Worm (Caenorhabditis elegans) whole organism, L4 larva: Measurements from ENCODE around the gene srw-77.

Experiments used
- F26F4.8 ChIP-seq: fragments of 200-800 bp; sonication (Bioruptor generic); conservative IDR thresholded peaks from 2 replicates; pipeline ENCODE4 v1.3.6; 2022; ENCODE audit warnings: missing genetic modification characterization, missing compliant biosample characterization
- F37D6.2 ChIP-seq: sonication (generic microtip); optimal IDR thresholded peaks from 2 replicates; lab custom pipeline; 2016; ENCODE audit warnings: mild to moderate bottlenecking, missing genetic modification characterization, missing compliant biosample characterization
- F44E2.7 ChIP-seq: fragments of 200-800 bp; sonication (Bioruptor generic); IDR thresholded peaks from 2 replicates; pipeline ENCODE4 v2.1.2; 2022; ENCODE audit warnings: missing genetic modification characterization, missing compliant biosample characterization
- F49E8.2 ChIP-seq: sonication (generic microtip); optimal IDR thresholded peaks from 2 replicates; lab custom pipeline; 2016; ENCODE audit warnings: missing compliant biosample characterization, mild to moderate bottlenecking, missing genetic modification characterization, borderline replicate concordance
- T26A8.4 ChIP-seq: fragments of 200-800 bp; sonication (Bioruptor generic); IDR thresholded peaks from 2 replicates; pipeline ENCODE4 v1.3.6; 2022; ENCODE audit warnings: missing genetic modification characterization, missing compliant biosample characterization
- Y48G9A.11 ChIP-seq: fragments of 200-800 bp; sonication (Bioruptor generic); IDR thresholded peaks from 2 replicates; pipeline ENCODE4 v1.3.6; 2022; ENCODE audit warnings: missing genetic modification reagents, missing genetic modification characterization, missing compliant biosample characterization
- ZK546.5 ChIP-seq, 2 experiments: sonication (generic microtip); optimal IDR thresholded peaks; 2 replicates each; lab custom pipeline; 2017; ENCODE audit warnings: missing biosample characterization in 2 of 2, missing genetic modification characterization in 2 of 2
- arid-1 ChIP-seq: fragments of 200-800 bp; sonication (Bioruptor generic); conservative IDR thresholded peaks from 2 replicates; pipeline ENCODE4 v1.3.6; 2022; ENCODE audit warnings: missing genetic modification reagents, missing genetic modification characterization, missing compliant biosample characterization
- cey-2 ChIP-seq: sonication (generic microtip); optimal IDR thresholded peaks from 3 replicates; lab custom pipeline; 2017; ENCODE audit warnings: missing genetic modification characterization, mild to moderate bottlenecking, missing compliant biosample characterization, antibody characterized with exemption, borderline replicate concordance; ENCODE audit not compliant: insufficient read depth
- daf-12 ChIP-seq: fragments of 150-350 bp; optimal IDR thresholded peaks from 2 replicates; lab custom pipeline; 2014; ENCODE audit warnings: missing biosample characterization, missing genetic modification reagents, missing genetic modification characterization
- daf-16 ChIP-seq, 3 experiments: sonication (generic microtip); optimal IDR thresholded peaks; 2 replicates each; lab custom pipeline; 2016 to 2017; ENCODE audit warnings: missing genetic modification characterization in 3 of 3, missing genetic modification reagents in 3 of 3, mild to moderate bottlenecking in 2 of 3, missing compliant biosample characterization in 2 of 3, missing biosample characterization in 1 of 3, moderate library complexity in 1 of 3
- daf-19 ChIP-seq: fragments of 200-800 bp; sonication (Bioruptor generic); conservative IDR thresholded peaks from 2 replicates; pipeline ENCODE4 v1.3.6; 2022; ENCODE audit warnings: missing genetic modification characterization, missing compliant biosample characterization
- dmd-6 ChIP-seq: fragments of 200-800 bp; sonication (Bioruptor generic); IDR thresholded peaks from 2 replicates; pipeline ENCODE4 v1.3.6; 2022; ENCODE audit warnings: missing genetic modification reagents, missing genetic modification characterization, missing compliant biosample characterization
- dmd-8 ChIP-seq: fragments of 200-800 bp; sonication (Bioruptor generic); IDR thresholded peaks from 2 replicates; pipeline ENCODE4 v1.3.6; 2022; ENCODE audit warnings: missing genetic modification characterization, missing compliant biosample characterization
- duxl-1 ChIP-seq: sonication (generic microtip); optimal IDR thresholded peaks from 2 replicates; lab custom pipeline; 2016; ENCODE audit warnings: mild to moderate bottlenecking, missing genetic modification characterization, moderate library complexity, missing compliant biosample characterization; ENCODE audit not compliant: poor library complexity
- dve-1 ChIP-seq: sonication (generic microtip); optimal IDR thresholded peaks from 2 replicates; lab custom pipeline; 2017; ENCODE audit warnings: antibody characterized with exemption, mild to moderate bottlenecking, missing genetic modification characterization, missing compliant biosample characterization; ENCODE audit not compliant: insufficient read depth
- egl-43 ChIP-seq: fragments of 200-800 bp; sonication (Bioruptor generic); IDR thresholded peaks from 2 replicates; pipeline ENCODE4 v1.3.6; 2022; ENCODE audit warnings: missing genetic modification reagents, missing genetic modification characterization, missing compliant biosample characterization
- fkh-10 ChIP-seq: fragments of 150-350 bp; optimal IDR thresholded peaks from 2 replicates; lab custom pipeline; 2014; ENCODE audit warnings: missing biosample characterization, missing genetic modification reagents, missing genetic modification characterization
- gei-8 ChIP-seq: fragments of 200-800 bp; sonication (Bioruptor generic); optimal IDR thresholded peaks from 2 replicates; lab custom pipeline; 2018; ENCODE audit warnings: mild to moderate bottlenecking, missing genetic modification characterization, missing compliant biosample characterization
- hlh-30 ChIP-seq: sonication (generic microtip); optimal IDR thresholded peaks from 2 replicates; lab custom pipeline; 2017; ENCODE audit warnings: antibody characterized with exemption, mild to moderate bottlenecking, missing genetic modification characterization, missing compliant biosample characterization; ENCODE audit not compliant: insufficient read depth
- jun-1 ChIP-seq: fragments of 150-350 bp; optimal IDR thresholded peaks from 2 replicates; lab custom pipeline; 2014; ENCODE audit warnings: missing biosample characterization, missing genetic modification reagents, missing genetic modification characterization
- lim-7 ChIP-seq: fragments of 200-800 bp; sonication (Bioruptor generic); IDR thresholded peaks from 2 replicates; pipeline ENCODE4 v1.3.6; 2022; ENCODE audit warnings: missing genetic modification characterization, missing compliant biosample characterization
- lin-1 ChIP-seq: fragments of 200-800 bp; sonication (Bioruptor generic); IDR thresholded peaks from 2 replicates; pipeline ENCODE4 v1.3.6; 2022; ENCODE audit warnings: missing genetic modification reagents, missing genetic modification characterization, missing compliant biosample characterization
- lin-29 ChIP-seq: fragments of 200-800 bp; sonication (Bioruptor generic); IDR thresholded peaks from 2 replicates; pipeline ENCODE4 v1.3.6; 2022; ENCODE audit warnings: missing genetic modification reagents, missing genetic modification characterization, missing compliant biosample characterization
- lin-39 ChIP-seq: fragments of 150-350 bp; optimal IDR thresholded peaks from 2 replicates; lab custom pipeline; 2014; ENCODE audit warnings: missing biosample characterization, missing genetic modification reagents, missing genetic modification characterization
- madf-5 ChIP-seq, 2 experiments: fragments of 200-800 bp; sonication (Bioruptor generic); IDR thresholded peaks; 2 replicates each; pipeline ENCODE4 v1.3.6; 2022; ENCODE audit warnings: missing compliant biosample characterization in 2 of 2, missing genetic modification characterization in 2 of 2
- madf-9 ChIP-seq: fragments of 200-800 bp; sonication (Bioruptor generic); conservative IDR thresholded peaks from 2 replicates; pipeline ENCODE4 v1.3.6; 2022; ENCODE audit warnings: missing genetic modification reagents, missing genetic modification characterization, missing compliant biosample characterization
- mdl-1 ChIP-seq, 2 experiments: fragments of 150-350 bp in 1 of 2; sonication (generic microtip) in 1 of 2; optimal IDR thresholded peaks; 2 replicates each; lab custom pipeline; 2014 to 2017; ENCODE audit warnings: missing biosample characterization in 2 of 2, missing genetic modification characterization in 2 of 2
- mxl-2 ChIP-seq: fragments of 200-800 bp; sonication (Bioruptor generic); conservative IDR thresholded peaks from 2 replicates; pipeline ENCODE4 v1.3.6; 2022; ENCODE audit warnings: missing genetic modification reagents, missing genetic modification characterization, missing compliant biosample characterization
- mxl-3 ChIP-seq: fragments of 200-800 bp; sonication (Bioruptor generic); optimal IDR thresholded peaks from 2 replicates; lab custom pipeline; 2018; ENCODE audit warnings: mild to moderate bottlenecking, missing genetic modification characterization, missing compliant biosample characterization
- nhr-28 ChIP-seq: fragments of 150-350 bp; optimal IDR thresholded peaks from 2 replicates; lab custom pipeline; 2014; ENCODE audit warnings: missing biosample characterization, missing genetic modification characterization
- nhr-41 ChIP-seq: fragments of 200-800 bp; sonication (Bioruptor generic); IDR thresholded peaks from 2 replicates; pipeline ENCODE4 v1.3.6; 2022; ENCODE audit warnings: missing genetic modification reagents, missing genetic modification characterization, missing compliant biosample characterization
- nhr-6 ChIP-seq: fragments of 150-350 bp; optimal IDR thresholded peaks from 2 replicates; lab custom pipeline; 2014; ENCODE audit warnings: missing biosample characterization, missing genetic modification characterization
- nhr-77 ChIP-seq: fragments of 150-350 bp; optimal IDR thresholded peaks from 2 replicates; lab custom pipeline; 2014; ENCODE audit warnings: missing biosample characterization, missing genetic modification characterization
- php-3 ChIP-seq: fragments of 200-800 bp; sonication (Bioruptor generic); IDR thresholded peaks from 2 replicates; pipeline ENCODE4 v1.3.6; 2022; ENCODE audit warnings: missing genetic modification reagents, missing genetic modification characterization, missing compliant biosample characterization
- saeg-2 ChIP-seq: fragments of 200-800 bp; sonication (Bioruptor generic); IDR thresholded peaks from 2 replicates; pipeline ENCODE4 v1.3.6; 2022; ENCODE audit warnings: missing genetic modification reagents, missing genetic modification characterization, missing compliant biosample characterization
- set-16 ChIP-seq: fragments of 200-800 bp; sonication (Bioruptor generic); IDR thresholded peaks from 2 replicates; pipeline ENCODE4 v1.3.6; 2022; ENCODE audit warnings: missing genetic modification reagents, missing genetic modification characterization, missing compliant biosample characterization
- skn-1 ChIP-seq: fragments of 150-350 bp; optimal IDR thresholded peaks from 2 replicates; lab custom pipeline; 2014; ENCODE audit warnings: missing biosample characterization, missing genetic modification characterization
- spr-3 ChIP-seq: fragments of 200-800 bp; sonication (Bioruptor generic); optimal IDR thresholded peaks from 2 replicates; lab custom pipeline; 2018; ENCODE audit warnings: mild to moderate bottlenecking, missing genetic modification characterization, missing compliant biosample characterization
- tra-1 ChIP-seq: fragments of 200-800 bp; sonication (Bioruptor generic); IDR thresholded peaks from 2 replicates; pipeline ENCODE4 v1.3.6; 2022; ENCODE audit warnings: missing genetic modification reagents, missing genetic modification characterization, missing compliant biosample characterization
- unc-130 ChIP-seq: sonication (generic microtip); optimal IDR thresholded peaks from 2 replicates; lab custom pipeline; 2016; ENCODE audit warnings: missing genetic modification reagents, missing genetic modification characterization, missing compliant biosample characterization
- unc-62 ChIP-seq, 3 experiments: fragments of 150-350 bp in 1 of 3; sonication (generic microtip); optimal IDR thresholded peaks in 2 of 3; peaks in 1 of 3; 1 replicate in 1 of 3; 2 replicates in 2 of 3; lab custom pipeline; 2014 to 2017; ENCODE audit warnings: missing biosample characterization in 3 of 3, missing genetic modification characterization in 3 of 3, missing genetic modification reagents in 3 of 3, missing genotype in 1 of 3
- zag-1 ChIP-seq: fragments of 150-350 bp; optimal IDR thresholded peaks from 2 replicates; lab custom pipeline; 2014; ENCODE audit warnings: missing biosample characterization, missing genetic modification characterization
- zfp-3 ChIP-seq: fragments of 200-800 bp; sonication (Bioruptor generic); conservative IDR thresholded peaks from 2 replicates; pipeline ENCODE4 v1.3.6; 2022; ENCODE audit warnings: missing genetic modification reagents, missing genetic modification characterization, missing compliant biosample characterization

srw-77 gene

ce11 chrV:16645201-16645940 lies 1.9 kb upstream of the srw-77 start, which contains the start of gene W06G6.17:
W06G6.17 (minus strand) TSS chrV:16645251.
- TF ChIP-seq daf-12: no peak
- TF ChIP-seq zag-1 (tag; lab: Kevin White, UChicago): no peak
- no peak for TF ChIP-seq cey-2 (tag; lab: Kevin White, UChicago)
- no peak for TF ChIP-seq madf-9 (GFP tag; lab: Robert Waterston, UW)
- TF ChIP-seq F37D6.2 (tag; lab: Kevin White, UChicago): no peak
- TF ChIP-seq T26A8.4: no peak
- peak; percentile 49; the same call in 1 of the 2 replicates for TF ChIP-seq egl-43 (GFP tag; lab: Robert Waterston, UW)
- TF ChIP-seq spr-3 (GFP tag; lab: Kevin White, UChicago): no peak
- TF ChIP-seq mxl-2 (GFP tag; lab: Robert Waterston, UW): no peak
- TF ChIP-seq nhr-28: no peak
- peak; percentile 74 for TF ChIP-seq hlh-30 (tag; lab: Kevin White, UChicago)
- no peak for TF ChIP-seq tra-1 (GFP tag; lab: Robert Waterston, UW)
- 0 out of 2 replicates have a peak, but pooled peaks have one; percentile 38 for TF ChIP-seq F26F4.8
- TF ChIP-seq dmd-8 (GFP tag; lab: Robert Waterston, UW): 0 out of 2 replicates have a peak, but pooled peaks have one; percentile 30
- TF ChIP-seq madf-5 (GFP tag; IDR thresholded peaks at IDR 0.05; lab: Robert Waterston, UW): 0 out of 4 replicates have a peak, but pooled peaks of 1 of the 2 experiments have one; percentile 49
- TF ChIP-seq set-16 (GFP tag; lab: Robert Waterston, UW): no peak
- TF ChIP-seq unc-130 (GFP tag; lab: Kevin White, UChicago): no peak
- no peak for TF ChIP-seq skn-1
- TF ChIP-seq daf-16 (GFP tag; optimal IDR thresholded peaks at IDR 0.05; lab: Kevin White, UChicago): peak in 1 of 2 experiments; percentile 44
- TF ChIP-seq daf-16 (tag; optimal IDR thresholded peaks at IDR 0.05; lab: Kevin White, UChicago): peak; percentile 44
- no peak for TF ChIP-seq mxl-3
- no peak for TF ChIP-seq ZK546.5 (tag; optimal IDR thresholded peaks at IDR 0.05; lab: Kevin White, UChicago)
- TF ChIP-seq nhr-77: no peak
- 0 out of 2 replicates have a peak, but pooled peaks have one; percentile 23 for TF ChIP-seq Y48G9A.11
- TF ChIP-seq unc-62 (GFP tag; optimal IDR thresholded peaks at IDR 0.05 in 1 of 2; lab: Kevin White, UChicago): no peak
- TF ChIP-seq unc-62 (tag; optimal IDR thresholded peaks at IDR 0.05; lab: Kevin White, UChicago): no peak
- 0 out of 2 replicates have a peak, but pooled peaks have one; percentile 22 for TF ChIP-seq lim-7 (GFP tag; lab: Robert Waterston, UW)
- TF ChIP-seq dmd-6 (GFP tag; lab: Robert Waterston, UW): peak; percentile 28; the same call in 1 of the 2 replicates
- TF ChIP-seq duxl-1: peak; percentile 53
- TF ChIP-seq jun-1 (tag; lab: Kevin White, UChicago): no peak
- TF ChIP-seq, all 104 proteins: peak for 10

DNA sequence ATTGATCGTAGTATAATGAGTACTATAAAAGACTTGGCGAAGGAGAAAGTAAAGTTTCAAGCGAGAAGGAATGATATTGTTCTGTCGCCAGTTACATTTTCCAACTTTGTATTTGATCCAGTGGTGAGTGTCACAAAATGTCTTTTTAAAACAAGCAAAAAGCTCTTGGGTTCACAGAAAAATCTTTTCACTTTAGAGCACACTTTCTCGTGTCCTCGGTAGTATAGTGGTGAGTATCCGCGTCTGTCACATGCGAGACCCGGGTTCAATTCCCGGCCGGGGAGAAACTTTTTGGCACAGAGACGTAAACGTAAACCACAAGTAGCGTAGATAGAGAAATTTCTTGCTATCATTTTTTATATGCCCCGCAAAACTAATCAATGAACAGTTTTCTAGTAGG lies 3.1 kb downstream of the srw-77 start:
- TF ChIP-seq F44E2.7: 0 out of 2 replicates have a peak, but pooled peaks have one; percentile 48
- 0 out of 2 replicates have a peak, but pooled peaks have one; percentile 38 for TF ChIP-seq zfp-3 (GFP tag; lab: Robert Waterston, UW)
- TF ChIP-seq gei-8 (GFP tag; lab: Kevin White, UChicago): no peak
- no peak for TF ChIP-seq F49E8.2 (tag; lab: Kevin White, UChicago)
- TF ChIP-seq mdl-1 (tag; optimal IDR thresholded peaks at IDR 0.05; lab: Kevin White, UChicago): no peak
- no peak for TF ChIP-seq lin-39 (tag; lab: Kevin White, UChicago)
- TF ChIP-seq dve-1 (tag; lab: Kevin White, UChicago): no peak
- 0 out of 2 replicates have a peak, but pooled peaks have one; percentile 10 for TF ChIP-seq nhr-41 (GFP tag; lab: Robert Waterston, UW)
- peak; percentile 81; the same call in 1 of the 2 replicates for TF ChIP-seq dmd-8 (GFP tag; lab: Robert Waterston, UW)
- TF ChIP-seq daf-12: no peak
- peak; percentile 30; the same call in 1 of the 2 replicates for TF ChIP-seq php-3 (GFP tag; lab: Robert Waterston, UW)
- peak; percentile 43; the same call in 1 of the 2 replicates for TF ChIP-seq dmd-6 (GFP tag; lab: Robert Waterston, UW)
- peak; percentile 69 for TF ChIP-seq daf-19 (GFP tag; lab: Robert Waterston, UW)
- no peak for TF ChIP-seq F26F4.8
- 0 out of 2 replicates have a peak, but pooled peaks have one; percentile 12 for TF ChIP-seq lin-1
- TF ChIP-seq lin-29 (GFP tag; lab: Robert Waterston, UW): no peak
- peak; percentile 74 for TF ChIP-seq duxl-1
- no peak for TF ChIP-seq fkh-10 (GFP tag; lab: Kevin White, UChicago)
- peak; percentile 74 for TF ChIP-seq lim-7 (GFP tag; lab: Robert Waterston, UW)
- no peak for TF ChIP-seq daf-16 (GFP tag; optimal IDR thresholded peaks at IDR 0.05; lab: Kevin White, UChicago)
- TF ChIP-seq daf-16 (tag; optimal IDR thresholded peaks at IDR 0.05; lab: Kevin White, UChicago): peak; percentile 42
- no peak for TF ChIP-seq nhr-6 (tag; lab: Kevin White, UChicago)
- no peak for TF ChIP-seq saeg-2 (GFP tag; lab: Robert Waterston, UW)
- TF ChIP-seq arid-1 (GFP tag; lab: Robert Waterston, UW): 0 out of 2 replicates have a peak, but pooled peaks have one; percentile 21
